Fruit fly (Drosophila melanogaster) whole organism, embryonic: Measurements from ENCODE around the gene COX7B.

Experiments used
- Aef1 ChIP-seq: fragments of 200-800 bp; sonication (Bioruptor generic); IDR thresholded peaks from 3 replicates; pipeline ENCODE4 v1.3.6; 2022; ENCODE audit warnings: missing biosample characterization, missing genetic modification characterization
- Atf-2 ChIP-seq: fragments of 200-800 bp; sonication (Bioruptor generic); optimal IDR thresholded peaks from 2 replicates; lab custom pipeline; 2016; ENCODE audit warnings: missing biosample characterization, missing genetic modification characterization
- Awh ChIP-seq: fragments of 200-800 bp; sonication (Bioruptor generic); IDR thresholded peaks from 2 replicates; pipeline ENCODE4, ENCODE4 v1.3.6; 2022; ENCODE audit warnings: missing biosample characterization, missing genetic modification characterization
- B-H2 ChIP-seq: fragments of 200-800 bp; sonication (Bioruptor generic); optimal IDR thresholded peaks from 2 replicates; lab custom pipeline; 2018; ENCODE audit warnings: missing biosample characterization, mild to moderate bottlenecking, missing genetic modification characterization
- CG12104 ChIP-seq: fragments of 200-800 bp; sonication (Bioruptor generic); optimal IDR thresholded peaks from 3 replicates; lab custom pipeline; 2016; ENCODE audit warnings: missing biosample characterization, missing genetic modification characterization
- CG12155 ChIP-seq: fragments of 200-800 bp; sonication (Bioruptor generic); optimal IDR thresholded peaks from 3 replicates; lab custom pipeline; 2016; ENCODE audit warnings: missing biosample characterization, missing genetic modification characterization
- CG14965 ChIP-seq: fragments of 200-800 bp; sonication (Bioruptor generic); optimal IDR thresholded peaks from 2 replicates; lab custom pipeline; 2016; ENCODE audit warnings: missing biosample characterization, missing genetic modification characterization, borderline replicate concordance
- CG15011 ChIP-seq: fragments of 200-800 bp; sonication (Bioruptor generic); optimal IDR thresholded peaks from 3 replicates; lab custom pipeline; 2018; ENCODE audit warnings: missing biosample characterization, mild to moderate bottlenecking, missing genetic modification characterization
- CG15479 ChIP-seq: fragments of 200-800 bp; sonication (Bioruptor generic); optimal IDR thresholded peaks from 3 replicates; lab custom pipeline; 2019; ENCODE audit warnings: missing biosample characterization, mild to moderate bottlenecking, missing genetic modification characterization, moderate library complexity
- CG15696 ChIP-seq: fragments of 200-800 bp; sonication (Bioruptor generic); optimal IDR thresholded peaks from 2 replicates; lab custom pipeline; 2019; ENCODE audit warnings: missing biosample characterization, mild to moderate bottlenecking, missing genetic modification characterization, moderate library complexity
- CG2889 ChIP-seq: fragments of 200-800 bp; sonication (Bioruptor generic); IDR thresholded peaks from 3 replicates; pipeline ENCODE4 v1.3.6; 2022; ENCODE audit warnings: missing biosample characterization, missing genetic modification characterization
- CG31441 ChIP-seq: fragments of 200-800 bp; sonication (Bioruptor generic); IDR thresholded peaks from 2 replicates; pipeline ENCODE4 v1.3.6; 2022; ENCODE audit warnings: missing biosample characterization, missing genetic modification characterization
- CG33213 ChIP-seq: fragments of 200-800 bp; sonication (Bioruptor generic); optimal IDR thresholded peaks from 3 replicates; lab custom pipeline; 2016; ENCODE audit warnings: missing biosample characterization, missing genetic modification characterization
- CG3407 ChIP-seq: fragments of 200-800 bp; sonication (Bioruptor generic); optimal IDR thresholded peaks from 2 replicates; lab custom pipeline; 2018; ENCODE audit warnings: missing biosample characterization, mild to moderate bottlenecking, missing genetic modification characterization
- CG34422 ChIP-seq: fragments of 200-800 bp; sonication (Bioruptor generic); IDR thresholded peaks from 3 replicates; pipeline ENCODE4 v1.3.6; 2022; ENCODE audit warnings: missing biosample characterization, missing genetic modification characterization
- CG43689 ChIP-seq: fragments of 200-800 bp; sonication (Bioruptor generic); IDR thresholded peaks from 2 replicates; pipeline ENCODE4 v1.3.6; 2022; ENCODE audit warnings: missing biosample characterization, missing genetic modification characterization
- CG6654 ChIP-seq: fragments of 200-800 bp; sonication (Bioruptor generic); optimal IDR thresholded peaks from 2 replicates; lab custom pipeline; 2017; ENCODE audit warnings: missing biosample characterization, mild to moderate bottlenecking, missing genetic modification characterization
- CG7372 ChIP-seq: fragments of 200-800 bp; sonication (Bioruptor generic); IDR thresholded peaks from 2 replicates; pipeline ENCODE4 v1.3.6; 2022; ENCODE audit warnings: missing biosample characterization, missing genetic modification characterization
- CG9437 ChIP-seq: fragments of 200-800 bp; sonication (Bioruptor generic); optimal IDR thresholded peaks from 2 replicates; lab custom pipeline; 2018; ENCODE audit warnings: missing biosample characterization, mild to moderate bottlenecking, missing genetic modification characterization
- CHES-1-like ChIP-seq: fragments of 200-800 bp; sonication (Bioruptor generic); optimal IDR thresholded peaks from 2 replicates; lab custom pipeline; 2016; ENCODE audit warnings: missing biosample characterization, missing genetic modification characterization
- Deaf1 ChIP-seq: fragments of 200-800 bp; optimal IDR thresholded peaks from 3 replicates; lab custom pipeline; 2019; ENCODE audit warnings: missing biosample characterization, mild to moderate bottlenecking, missing genetic modification characterization, moderate library complexity
- Dip3 ChIP-seq: fragments of 200-800 bp; sonication (Bioruptor generic); optimal IDR thresholded peaks from 3 replicates; lab custom pipeline; 2016; ENCODE audit warnings: missing biosample characterization, missing genetic modification characterization
- Doc2 ChIP-seq: fragments of 200-800 bp; sonication (Bioruptor generic); IDR thresholded peaks from 2 replicates; pipeline ENCODE4 v1.3.6; 2022; ENCODE audit warnings: missing biosample characterization, missing genetic modification characterization
- Fer2 ChIP-seq: fragments of 200-800 bp; sonication (Bioruptor generic); optimal IDR thresholded peaks from 2 replicates; lab custom pipeline; 2018; ENCODE audit warnings: missing biosample characterization, mild to moderate bottlenecking, missing genetic modification characterization, moderate library complexity
- Fer3 ChIP-seq: fragments of 200-800 bp; sonication (Bioruptor generic); optimal IDR thresholded peaks from 2 replicates; lab custom pipeline; 2018; ENCODE audit warnings: missing biosample characterization, mild to moderate bottlenecking, missing genetic modification characterization, moderate library complexity
- Gsc ChIP-seq: fragments of 200-800 bp; sonication (Bioruptor generic); IDR thresholded peaks from 2 replicates; pipeline ENCODE4 v1.3.6; 2022; ENCODE audit warnings: missing biosample characterization, missing genetic modification characterization
- HLHmδ ChIP-seq: fragments of 200-800 bp; sonication (Bioruptor generic); optimal IDR thresholded peaks from 2 replicates; lab custom pipeline; 2018; ENCODE audit warnings: missing biosample characterization, mild to moderate bottlenecking, missing genetic modification characterization, moderate library complexity
- Jarid2 ChIP-seq: fragments of 200-800 bp; sonication (Bioruptor generic); optimal IDR thresholded peaks from 3 replicates; lab custom pipeline; 2017; ENCODE audit warnings: mild to moderate bottlenecking, missing biosample characterization, missing genetic modification reagents, missing genetic modification characterization
- Med ChIP-seq: fragments of 200-800 bp; sonication (Bioruptor generic); peaks from one replicate; lab custom pipeline; 2016; ENCODE audit warnings: missing biosample characterization, missing genetic modification characterization, mild to moderate bottlenecking, inconsistent platforms, moderate library complexity
- Mes4 ChIP-seq: fragments of 200-800 bp; sonication (Bioruptor generic); optimal IDR thresholded peaks from 2 replicates; lab custom pipeline; 2016; ENCODE audit warnings: missing biosample characterization, missing genetic modification characterization
- Myb ChIP-seq: fragments of 200-800 bp; sonication (Bioruptor generic); optimal IDR thresholded peaks from 2 replicates; lab custom pipeline; 2016; ENCODE audit warnings: missing biosample characterization, missing genetic modification characterization
- Opbp ChIP-seq: fragments of 200-800 bp; sonication (Bioruptor generic); IDR thresholded peaks from 3 replicates; pipeline ENCODE4 v1.3.6; 2022; ENCODE audit warnings: missing biosample characterization, missing genetic modification characterization; ENCODE audit not compliant: partially characterized antibody
- abd-A ChIP-seq: fragments of 200-800 bp; sonication (Bioruptor generic); optimal IDR thresholded peaks from 3 replicates; lab custom pipeline; 2019; ENCODE audit warnings: missing biosample characterization, mild to moderate bottlenecking, missing genetic modification characterization, moderate library complexity
- ac ChIP-seq: fragments of 200-800 bp; sonication (Bioruptor generic); optimal IDR thresholded peaks from 3 replicates; lab custom pipeline; 2017; ENCODE audit warnings: missing biosample characterization, mild to moderate bottlenecking, missing genetic modification characterization
- amos ChIP-seq: fragments of 200-800 bp; sonication (Bioruptor generic); IDR thresholded peaks from 2 replicates; pipeline ENCODE4 v1.3.6; 2022; ENCODE audit warnings: missing biosample characterization, missing genetic modification characterization; ENCODE audit not compliant: partially characterized antibody
- ato ChIP-seq: fragments of 200-800 bp; sonication (Bioruptor generic); IDR thresholded peaks from 2 replicates; pipeline ENCODE4 v1.3.6; 2022; ENCODE audit warnings: missing biosample characterization, missing genetic modification characterization; ENCODE audit not compliant: partially characterized antibody
- btn ChIP-seq: fragments of 200-800 bp; sonication (Bioruptor generic); optimal IDR thresholded peaks from 2 replicates; lab custom pipeline; 2016; ENCODE audit warnings: missing biosample characterization, missing genetic modification characterization
- ci ChIP-seq: fragments of 200-800 bp; sonication (Bioruptor generic); IDR thresholded peaks from 3 replicates; pipeline ENCODE4 v1.3.6; 2022; ENCODE audit warnings: missing biosample characterization, missing genetic modification characterization
- crc ChIP-seq: fragments of 200-800 bp; sonication (Bioruptor generic); optimal IDR thresholded peaks from 2 replicates; lab custom pipeline; 2016; ENCODE audit warnings: missing biosample characterization, missing genetic modification characterization
- grn ChIP-seq: fragments of 200-800 bp; sonication (Bioruptor generic); optimal IDR thresholded peaks from 3 replicates; lab custom pipeline; 2017; ENCODE audit warnings: missing biosample characterization, missing genetic modification characterization
- kni ChIP-seq: fragments of 200-800 bp; sonication (Bioruptor generic); optimal IDR thresholded peaks from 3 replicates; lab custom pipeline; 2017; ENCODE audit warnings: mild to moderate bottlenecking, missing biosample characterization, missing genetic modification reagents, missing genetic modification characterization
- rib ChIP-seq: fragments of 200-800 bp; sonication (Bioruptor generic); IDR thresholded peaks from 2 replicates; pipeline ENCODE4 v1.3.6; 2022; ENCODE audit warnings: missing biosample characterization, missing genetic modification characterization
- ro ChIP-seq: fragments of 200-800 bp; sonication (Bioruptor generic); IDR thresholded peaks from 2 replicates; pipeline ENCODE4 v1.3.6; 2022; ENCODE audit warnings: missing biosample characterization, missing genetic modification characterization
- sens ChIP-seq: fragments of 200-800 bp; sonication (Bioruptor generic); peaks from one replicate; lab custom pipeline; 2016; ENCODE audit warnings: missing biosample characterization, missing genetic modification characterization
- seq ChIP-seq: fragments of 200-800 bp; sonication (Bioruptor generic); IDR thresholded peaks from 2 replicates; pipeline ENCODE4 v1.3.6; 2022; ENCODE audit warnings: missing biosample characterization, missing genetic modification characterization
- sim ChIP-seq: fragments of 200-800 bp; sonication (Bioruptor generic); IDR thresholded peaks from 2 replicates; pipeline ENCODE4 v1.3.6; 2022; ENCODE audit warnings: missing biosample characterization, missing genetic modification characterization
- slou ChIP-seq: fragments of 200-800 bp; sonication (Bioruptor generic); optimal IDR thresholded peaks from 3 replicates; lab custom pipeline; 2016; ENCODE audit warnings: missing biosample characterization, missing genetic modification characterization
- sr ChIP-seq: fragments of 200-800 bp; sonication (Bioruptor generic); IDR thresholded peaks from 3 replicates; pipeline ENCODE4 v1.3.6; 2022; ENCODE audit warnings: missing biosample characterization, missing genetic modification characterization
- stwl ChIP-seq: fragments of 200-800 bp; sonication (Bioruptor generic); optimal IDR thresholded peaks from 3 replicates; lab custom pipeline; 2018; ENCODE audit warnings: missing biosample characterization, mild to moderate bottlenecking, missing genetic modification characterization, moderate library complexity
- sug ChIP-seq: fragments of 200-800 bp; optimal IDR thresholded peaks from 2 replicates; lab custom pipeline; 2019; ENCODE audit warnings: missing biosample characterization, mild to moderate bottlenecking, missing genetic modification characterization, moderate library complexity
- tgo ChIP-seq: fragments of 200-800 bp; sonication (Bioruptor generic); IDR thresholded peaks from 3 replicates; pipeline ENCODE4 v1.3.6; 2022; ENCODE audit warnings: missing biosample characterization, missing genetic modification characterization
- twi ChIP-seq: fragments of 200-800 bp; optimal IDR thresholded peaks from 2 replicates; lab custom pipeline; 2019; ENCODE audit warnings: missing biosample characterization, mild to moderate bottlenecking, missing genetic modification characterization, moderate library complexity

COX7B gene

dm6 chr3L:17379311-17379710 is 46.0 kb upstream of the COX7B start, which contains the start of gene Cad74A (continued):
- TF ChIP-seq grn = no peak
- TF ChIP-seq CG33213 (GFP tag; lab: Kevin White, UChicago) = no peak
- peak; percentile 79 for TF ChIP-seq Jarid2 (GFP tag; lab: Kevin White, UChicago)
- no peak for TF ChIP-seq twi (tag; lab: Kevin White, UChicago)
- no peak for TF ChIP-seq CG3407 (GFP tag; lab: Kevin White, UChicago)
- peak; percentile 49; the same call in 1 of the 2 replicates for TF ChIP-seq ato (GFP tag; lab: Robert Waterston, UW)
- TF ChIP-seq CG34422 = peak; percentile 70; the same call in 1 of the 3 replicates
- TF ChIP-seq ac = peak; percentile 9
- no peak for TF ChIP-seq CG15696 (tag; lab: Kevin White, UChicago)
- peak; percentile 62 for TF ChIP-seq Deaf1 (tag; lab: Kevin White, UChicago)
- TF ChIP-seq Atf-2 (GFP tag; lab: Kevin White, UChicago) = no peak
- TF ChIP-seq CG12155 = no peak
- TF ChIP-seq amos (GFP tag; lab: Robert Waterston, UW) = peak; percentile 44; the same call in 1 of the 2 replicates
- peak; percentile 52; the same call in 1 of the 3 replicates for TF ChIP-seq ci (GFP tag; lab: Robert Waterston, UW)
- no peak for TF ChIP-seq CG12104 (GFP tag; lab: Kevin White, UChicago)
- TF ChIP-seq sug (tag; lab: Kevin White, UChicago) = no peak
- TF ChIP-seq Opbp (GFP tag; lab: Robert Waterston, UW) = peak; percentile 50; the same call in 1 of the 3 replicates
- peak; percentile 76 for TF ChIP-seq rib (GFP tag; lab: Robert Waterston, UW)
- no peak for TF ChIP-seq CHES-1-like
- no peak for TF ChIP-seq CG7372 (GFP tag; lab: Robert Waterston, UW)
- 0 out of 2 replicates have a peak, but pooled peaks have one; percentile 52 for TF ChIP-seq sim (GFP tag; lab: Robert Waterston, UW)
- no peak for TF ChIP-seq ro (GFP tag; lab: Robert Waterston, UW)
- TF ChIP-seq CG43689 (GFP tag; lab: Robert Waterston, UW) = no peak
- TF ChIP-seq tgo (GFP tag; lab: Robert Waterston, UW) = no peak
- TF ChIP-seq Awh = 0 out of 2 replicates have a peak, but pooled peaks have one; percentile 7
- no peak for TF ChIP-seq sr (GFP tag; lab: Robert Waterston, UW)
- no peak for TF ChIP-seq Mes4 (GFP tag; lab: Kevin White, UChicago)
- TF ChIP-seq Myb (GFP tag; lab: Kevin White, UChicago) = no peak
- no peak for TF ChIP-seq slou (GFP tag; lab: Kevin White, UChicago)
- no peak for TF ChIP-seq CG9437
- no peak for TF ChIP-seq stwl (tag; lab: Kevin White, UChicago)
- TF ChIP-seq Gsc = no peak
- no peak for TF ChIP-seq seq (GFP tag; lab: Robert Waterston, UW)
- TF ChIP-seq Dip3 (GFP tag; lab: Kevin White, UChicago) = no peak
- no peak for TF ChIP-seq CG2889 (GFP tag; lab: Robert Waterston, UW)
- TF ChIP-seq CG6654 (GFP tag; lab: Kevin White, UChicago) = no peak
- TF ChIP-seq Fer2 (tag; lab: Kevin White, UChicago) = no peak
- peak; percentile 63 for TF ChIP-seq kni (GFP tag; lab: Kevin White, UChicago)
- TF ChIP-seq B-H2 = no peak
- no peak for TF ChIP-seq Med
- no peak for TF ChIP-seq Fer3 (tag; lab: Kevin White, UChicago)
- no peak for TF ChIP-seq CG14965 (GFP tag; lab: Kevin White, UChicago)
- no peak for TF ChIP-seq CG31441 (GFP tag; lab: Robert Waterston, UW)
- no peak for TF ChIP-seq btn
- no peak for TF ChIP-seq Doc2 (GFP tag; lab: Robert Waterston, UW)
- no peak for TF ChIP-seq CG15011
- no peak for TF ChIP-seq crc (GFP tag; lab: Kevin White, UChicago)
- TF ChIP-seq abd-A = no peak
- TF ChIP-seq HLHmδ (GFP tag; lab: Kevin White, UChicago) = peak; percentile 27
- TF ChIP-seq Aef1 = peak; percentile 12; the same call in 1 of the 3 replicates
- peak; percentile 55 for TF ChIP-seq sens (GFP tag; lab: Kevin White, UChicago)
- TF ChIP-seq CG15479 (GFP tag; lab: Kevin White, UChicago) = peak; percentile 81
